Worm (Caenorhabditis elegans) whole organism, L2 larva: ENCODE measurements around the gene plrg-1.

ENCODE experiments used
- ZK546.5 ChIP-seq: sonication (generic microtip); optimal IDR thresholded peaks from 2 replicates; lab custom pipeline; 2017; ENCODE audit warnings: missing biosample characterization, missing genetic modification characterization
- unc-62 ChIP-seq: fragments of 150-350 bp; optimal IDR thresholded peaks from 2 replicates; lab custom pipeline; 2014; ENCODE audit warnings: missing biosample characterization, missing genetic modification reagents, missing genetic modification characterization

- TF ChIP-seq ZK546.5 (no peak), unc-62 (GFP tag; lab: Kevin White, UChicago) (no peak)
Observed at ce11 chrV:10768892-10769291, 38.8 kb downstream of the plrg-1 start.
